Fruit fly (Drosophila melanogaster) whole organism, embryonic: ENCODE data around the gene CG6983.

Experiments used
- Aef1 ChIP-seq: fragments of 200-800 bp; sonication (Bioruptor generic); IDR thresholded peaks from 3 replicates; pipeline ENCODE4 v1.3.6; 2022; ENCODE audit warnings: missing biosample characterization, missing genetic modification characterization
- Blimp-1 ChIP-seq: fragments of 200-800 bp; sonication (Bioruptor generic); optimal IDR thresholded peaks from 3 replicates; lab custom pipeline; 2018; ENCODE audit warnings: missing biosample characterization, missing genetic modification characterization, mild to moderate bottlenecking, moderate library complexity, missing genetic modification reagents
- C15 ChIP-seq: fragments of 200-800 bp; sonication (Bioruptor generic); IDR thresholded peaks from 3 replicates; pipeline ENCODE4 v1.3.6; 2022; ENCODE audit warnings: missing biosample characterization, missing genetic modification characterization
- CG10209 ChIP-seq: fragments of 200-800 bp; sonication (Bioruptor generic); optimal IDR thresholded peaks from 3 replicates; lab custom pipeline; 2017; ENCODE audit warnings: missing biosample characterization, mild to moderate bottlenecking, missing genetic modification characterization, missing genetic modification reagents
- CG10979 ChIP-seq: fragments of 200-800 bp; sonication (Bioruptor generic); optimal IDR thresholded peaks from 2 replicates; lab custom pipeline; 2018; ENCODE audit warnings: missing biosample characterization, mild to moderate bottlenecking, missing genetic modification characterization, moderate library complexity
- CG11695 ChIP-seq: fragments of 200-800 bp; sonication (Bioruptor generic); IDR thresholded peaks from 3 replicates; pipeline ENCODE4 v1.3.6; 2022; ENCODE audit warnings: missing biosample characterization, missing genetic modification characterization
- CG12299 ChIP-seq: fragments of 200-800 bp; sonication (Bioruptor generic); optimal IDR thresholded peaks from 2 replicates; lab custom pipeline; 2018; ENCODE audit warnings: missing biosample characterization, mild to moderate bottlenecking, missing genetic modification characterization
- CG13624 ChIP-seq: fragments of 200-800 bp; sonication (Bioruptor generic); optimal IDR thresholded peaks from 2 replicates; lab custom pipeline; 2016; ENCODE audit warnings: missing biosample characterization, missing genetic modification characterization
- CG14710 ChIP-seq: fragments of 200-800 bp; sonication (Bioruptor generic); optimal IDR thresholded peaks from 3 replicates; lab custom pipeline; 2019; ENCODE audit warnings: missing biosample characterization, mild to moderate bottlenecking, missing genetic modification characterization, moderate library complexity
- CG15269 ChIP-seq: fragments of 200-800 bp; sonication (Bioruptor generic); optimal IDR thresholded peaks from 2 replicates; lab custom pipeline; 2018; ENCODE audit warnings: missing biosample characterization, mild to moderate bottlenecking, missing genetic modification characterization, moderate library complexity
- CG1602 ChIP-seq: fragments of 200-800 bp; sonication (Bioruptor generic); optimal IDR thresholded peaks from 3 replicates; lab custom pipeline; 2016; ENCODE audit warnings: missing biosample characterization, missing genetic modification characterization
- CG17359 ChIP-seq: fragments of 200-800 bp; sonication (Bioruptor generic); optimal IDR thresholded peaks from 3 replicates; lab custom pipeline; 2018; ENCODE audit warnings: missing biosample characterization, mild to moderate bottlenecking, missing genetic modification characterization, moderate library complexity
- CG17385 ChIP-seq: fragments of 200-800 bp; sonication (Bioruptor generic); optimal IDR thresholded peaks from 3 replicates; lab custom pipeline; 2018; ENCODE audit warnings: missing biosample characterization, mild to moderate bottlenecking, missing genetic modification characterization
- CG2712 ChIP-seq: fragments of 200-800 bp; optimal IDR thresholded peaks from 3 replicates; lab custom pipeline; 2019; ENCODE audit warnings: missing biosample characterization, mild to moderate bottlenecking, missing genetic modification characterization, moderate library complexity
- CG2875 ChIP-seq: fragments of 200-800 bp; sonication (Bioruptor generic); optimal IDR thresholded peaks from 2 replicates; lab custom pipeline; 2017; ENCODE audit warnings: missing biosample characterization, mild to moderate bottlenecking, missing genetic modification characterization, missing genetic modification reagents
- CG30431 ChIP-seq: fragments of 200-800 bp; sonication (Bioruptor generic); optimal IDR thresholded peaks from 2 replicates; lab custom pipeline; 2017; ENCODE audit warnings: missing biosample characterization, missing genetic modification characterization
- CG31441 ChIP-seq: fragments of 200-800 bp; sonication (Bioruptor generic); IDR thresholded peaks from 2 replicates; pipeline ENCODE4 v1.3.6; 2022; ENCODE audit warnings: missing biosample characterization, missing genetic modification characterization
- CG3995 ChIP-seq: fragments of 200-800 bp; sonication (Bioruptor generic); optimal IDR thresholded peaks from 3 replicates; lab custom pipeline; 2016; ENCODE audit warnings: missing biosample characterization, missing genetic modification characterization
- CG4282 ChIP-seq: fragments of 200-800 bp; sonication (Bioruptor generic); optimal IDR thresholded peaks from 2 replicates; lab custom pipeline; 2016; ENCODE audit warnings: missing biosample characterization, missing genetic modification characterization
- CG4617 ChIP-seq: fragments of 200-800 bp; sonication (Bioruptor generic); optimal IDR thresholded peaks from 3 replicates; lab custom pipeline; 2016; ENCODE audit warnings: missing biosample characterization, missing genetic modification characterization, borderline replicate concordance
- CG4820 ChIP-seq: fragments of 200-800 bp; sonication (Bioruptor generic); optimal IDR thresholded peaks from 3 replicates; lab custom pipeline; 2016; ENCODE audit warnings: missing biosample characterization, missing genetic modification characterization
- CG6765 ChIP-seq: fragments of 200-800 bp; sonication (Bioruptor generic); optimal IDR thresholded peaks from 3 replicates; lab custom pipeline; 2017; ENCODE audit warnings: missing biosample characterization, mild to moderate bottlenecking, missing genetic modification characterization
- CG8290 ChIP-seq, 3 experiments: fragments of 200-800 bp; sonication (Bioruptor generic); optimal IDR thresholded peaks; 2 replicates each; lab custom pipeline; 2016 to 2019; ENCODE audit warnings: missing biosample characterization in 3 of 3, missing genetic modification characterization in 3 of 3, mild to moderate bottlenecking in 2 of 3, moderate library complexity in 1 of 3
- CG8944 ChIP-seq: fragments of 200-800 bp; sonication (Bioruptor generic); optimal IDR thresholded peaks from 3 replicates; lab custom pipeline; 2016; ENCODE audit warnings: missing biosample characterization, missing genetic modification characterization
- CG9215 ChIP-seq: fragments of 200-800 bp; sonication (Bioruptor generic); IDR thresholded peaks from 2 replicates; pipeline ENCODE4 v1.3.6; 2022; ENCODE audit warnings: missing biosample characterization, missing genetic modification characterization
- Drgx ChIP-seq: fragments of 200-800 bp; sonication (Bioruptor generic); IDR thresholded peaks from 2 replicates; pipeline ENCODE4 v1.3.6; 2022; ENCODE audit warnings: missing biosample characterization, missing genetic modification characterization
- Eip74EF ChIP-seq, 2 experiments: fragments of 200-800 bp in 1 of 2; fragments of >200 bp in 1 of 2; sonication (Bioruptor generic) in 1 of 2; optimal IDR thresholded peaks; 2 replicates each; lab custom pipeline; 2017 to 2019; ENCODE audit warnings: missing biosample characterization in 2 of 2, missing genetic modification characterization in 2 of 2, mild to moderate bottlenecking in 1 of 2, moderate library complexity in 1 of 2
- Fer3 ChIP-seq: fragments of 200-800 bp; sonication (Bioruptor generic); optimal IDR thresholded peaks from 2 replicates; lab custom pipeline; 2018; ENCODE audit warnings: missing biosample characterization, mild to moderate bottlenecking, missing genetic modification characterization, moderate library complexity
- HLH3B ChIP-seq: fragments of 200-800 bp; sonication (Bioruptor generic); IDR thresholded peaks from 2 replicates; pipeline ENCODE4 v1.3.6; 2022; ENCODE audit warnings: missing biosample characterization, missing genetic modification characterization
- Hr78 ChIP-seq, 2 experiments: fragments of 200-800 bp in 1 of 2; fragments of >200 bp in 1 of 2; sonication (Bioruptor generic) in 1 of 2; optimal IDR thresholded peaks; 2 replicates each; lab custom pipeline; 2017 to 2019; ENCODE audit warnings: missing biosample characterization in 2 of 2, missing genetic modification characterization in 2 of 2, mild to moderate bottlenecking in 1 of 2, moderate library complexity in 1 of 2
- Hsf ChIP-seq: fragments of 200-800 bp; sonication (Bioruptor generic); optimal IDR thresholded peaks from 3 replicates; lab custom pipeline; 2016; ENCODE audit warnings: missing biosample characterization, missing genetic modification characterization
- Kr ChIP-seq: fragments of 200-800 bp; sonication (Bioruptor generic); optimal IDR thresholded peaks from 2 replicates; lab custom pipeline; 2017; ENCODE audit warnings: missing biosample characterization, mild to moderate bottlenecking, missing genetic modification characterization
- NC2β ChIP-seq: fragments of 200-800 bp; sonication (Bioruptor generic); optimal IDR thresholded peaks from 2 replicates; lab custom pipeline; 2016; ENCODE audit warnings: missing biosample characterization, missing genetic modification characterization
- Oli ChIP-seq: fragments of 200-800 bp; sonication (Bioruptor generic); optimal IDR thresholded peaks from 2 replicates; lab custom pipeline; 2018; ENCODE audit warnings: missing biosample characterization, mild to moderate bottlenecking, missing genetic modification characterization, moderate library complexity
- Sin3A ChIP-seq: fragments of >200 bp; optimal IDR thresholded peaks from 2 replicates; lab custom pipeline; 2018
- Taf1 ChIP-seq: fragments of 200-800 bp; sonication (Bioruptor generic); IDR thresholded peaks from 2 replicates; pipeline ENCODE4 v1.3.6; 2022; ENCODE audit warnings: missing biosample characterization, missing genetic modification characterization
- aop ChIP-seq: fragments of 200-800 bp; sonication (Bioruptor generic); IDR thresholded peaks from 2 replicates; pipeline ENCODE4 v1.3.6; 2022; ENCODE audit warnings: missing biosample characterization, missing genetic modification characterization
- bbx ChIP-seq: fragments of 200-800 bp; sonication (Bioruptor generic); IDR thresholded peaks from 2 replicates; pipeline ENCODE4 v1.3.6; 2022; ENCODE audit warnings: missing biosample characterization, missing genetic modification characterization; ENCODE audit not compliant: partially characterized antibody
- bcd ChIP-seq: fragments of 200-800 bp; sonication (Bioruptor generic); optimal IDR thresholded peaks from 2 replicates; lab custom pipeline; 2017; ENCODE audit warnings: missing biosample characterization, mild to moderate bottlenecking, missing genetic modification characterization
- br ChIP-seq: fragments of >200 bp; optimal IDR thresholded peaks from 2 replicates; lab custom pipeline; 2017
- bsh ChIP-seq, 2 experiments: fragments of 200-800 bp; sonication (Bioruptor generic); optimal IDR thresholded peaks; 2 replicates each; lab custom pipeline; 2017 to 2018; ENCODE audit warnings: mild to moderate bottlenecking in 2 of 2, missing biosample characterization in 2 of 2, missing genetic modification characterization in 2 of 2, moderate library complexity in 1 of 2
- cg ChIP-seq: fragments of 200-800 bp; sonication (Bioruptor generic); optimal IDR thresholded peaks from 3 replicates; lab custom pipeline; 2019; ENCODE audit warnings: missing biosample characterization, mild to moderate bottlenecking, missing genetic modification characterization, moderate library complexity
- dimm ChIP-seq: fragments of 200-800 bp; sonication (Bioruptor generic); IDR thresholded peaks from 2 replicates; pipeline ENCODE4 v1.3.6; 2022; ENCODE audit warnings: missing biosample characterization, missing genetic modification characterization
- dm ChIP-seq: fragments of 200-800 bp; sonication (Bioruptor generic); optimal IDR thresholded peaks from 3 replicates; lab custom pipeline; 2016; ENCODE audit warnings: missing biosample characterization, missing genetic modification characterization
- dpn ChIP-seq, 2 experiments: fragments of 200-800 bp; sonication (Bioruptor generic); optimal IDR thresholded peaks; 3 replicates each; lab custom pipeline; 2016; ENCODE audit warnings: missing biosample characterization in 2 of 2, missing genetic modification characterization in 2 of 2
- fru ChIP-seq: fragments of >200 bp; optimal IDR thresholded peaks from 2 replicates; lab custom pipeline; 2017
- insv ChIP-seq, 2 experiments: fragments of 200-800 bp; sonication (Bioruptor generic); optimal IDR thresholded peaks; 3 replicates each; lab custom pipeline; 2016 to 2018; ENCODE audit warnings: missing biosample characterization in 2 of 2, missing genetic modification characterization in 2 of 2
- ro ChIP-seq: fragments of 200-800 bp; sonication (Bioruptor generic); IDR thresholded peaks from 2 replicates; pipeline ENCODE4 v1.3.6; 2022; ENCODE audit warnings: missing biosample characterization, missing genetic modification characterization
- schlank ChIP-seq: fragments of 200-800 bp; sonication (Bioruptor generic); optimal IDR thresholded peaks from 2 replicates; lab custom pipeline; 2018; ENCODE audit warnings: missing biosample characterization, mild to moderate bottlenecking, missing genetic modification characterization
- sima ChIP-seq: fragments of 200-800 bp; sonication (Bioruptor generic); optimal IDR thresholded peaks from 2 replicates; lab custom pipeline; 2016; ENCODE audit warnings: missing biosample characterization, missing genetic modification characterization
- so ChIP-seq: fragments of 200-800 bp; sonication (Bioruptor generic); IDR thresholded peaks from 3 replicates; pipeline ENCODE4 v1.3.6; 2022; ENCODE audit warnings: missing biosample characterization, missing genetic modification characterization
- zf30C ChIP-seq: fragments of 200-800 bp; sonication (Bioruptor generic); optimal IDR thresholded peaks from 3 replicates; lab custom pipeline; 2018; ENCODE audit warnings: missing biosample characterization, mild to moderate bottlenecking, missing genetic modification characterization

CG6983 gene

DNA sequence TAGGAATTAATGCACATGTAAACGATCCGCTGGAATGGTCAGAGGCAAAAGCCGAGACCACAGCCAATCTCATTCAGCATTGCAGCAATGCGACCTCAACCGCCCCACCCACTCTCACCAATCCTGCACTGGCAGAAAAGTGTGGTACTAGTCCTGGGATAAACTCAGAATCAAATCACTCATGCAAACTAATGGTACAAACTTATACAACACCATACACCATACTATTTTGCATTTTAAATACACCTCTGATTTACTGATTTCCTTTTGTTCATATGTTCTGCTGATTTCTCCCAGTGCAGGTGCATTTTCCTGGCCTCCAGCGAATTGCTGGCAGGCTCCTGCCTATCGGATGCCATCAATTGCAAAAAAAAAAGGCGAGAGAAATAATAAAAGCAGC lies 30.2 kb downstream of the CG6983 start:
- TF ChIP-seq cg (GFP tag; lab: Kevin White, UChicago): no peak
- TF ChIP-seq Drgx: peak; percentile 93
- TF ChIP-seq CG31441: no peak; the same call in 1 of the 2 replicates
- TF ChIP-seq Eip74EF (GFP tag; optimal IDR thresholded peaks at IDR 0.05; lab: Kevin White, UChicago): no peak
- no peak for TF ChIP-seq CG4617 (GFP tag; lab: Kevin White, UChicago)
- peak; percentile 37 for TF ChIP-seq CG17359 (tag; lab: Kevin White, UChicago)
- no peak for TF ChIP-seq CG4282
- no peak for TF ChIP-seq CG11695 (GFP tag; lab: Robert Waterston, UW)
- no peak for TF ChIP-seq CG8290 (GFP tag; optimal IDR thresholded peaks at IDR 0.05; lab: Kevin White, UChicago)
- no peak for TF ChIP-seq CG8290 (tag; optimal IDR thresholded peaks at IDR 0.05; lab: Kevin White, UChicago)
- no peak for TF ChIP-seq CG12299
- TF ChIP-seq Hr78 (GFP tag; optimal IDR thresholded peaks at IDR 0.05; lab: Kevin White, UChicago): no peak
- TF ChIP-seq Fer3 (tag; lab: Kevin White, UChicago): no peak
- TF ChIP-seq CG13624 (GFP tag; lab: Kevin White, UChicago): no peak
- TF ChIP-seq CG1602 (GFP tag; lab: Kevin White, UChicago): no peak
- TF ChIP-seq Oli (tag; lab: Kevin White, UChicago): peak; percentile 16
- peak; percentile 16 for TF ChIP-seq bcd (GFP tag; lab: Kevin White, UChicago)
- TF ChIP-seq CG30431 (GFP tag; lab: Kevin White, UChicago): no peak
- no peak for TF ChIP-seq Hsf (GFP tag; lab: Kevin White, UChicago)
- TF ChIP-seq Blimp-1 (GFP tag; lab: Kevin White, UChicago): peak; percentile 47
- TF ChIP-seq Aef1: no peak
- TF ChIP-seq zf30C (GFP tag; lab: Kevin White, UChicago): no peak
- peak; percentile 32 for TF ChIP-seq CG2712 (tag; lab: Kevin White, UChicago)
- TF ChIP-seq CG3995 (GFP tag; lab: Kevin White, UChicago): no peak
- no peak for TF ChIP-seq so (GFP tag; lab: Robert Waterston, UW)
- TF ChIP-seq Kr (GFP tag; lab: Kevin White, UChicago): no peak
- no peak for TF ChIP-seq CG6765 (GFP tag; lab: Kevin White, UChicago)
- TF ChIP-seq sima (GFP tag; lab: Kevin White, UChicago): no peak
- TF ChIP-seq CG14710 (tag; lab: Kevin White, UChicago): no peak
- TF ChIP-seq aop: no peak
- TF ChIP-seq CG4820: peak; percentile 12
- TF ChIP-seq dm (GFP tag; lab: Kevin White, UChicago): no peak
- no peak for TF ChIP-seq C15
- TF ChIP-seq CG10979 (tag; lab: Kevin White, UChicago): peak; percentile 29
- no peak for TF ChIP-seq schlank (tag; lab: Kevin White, UChicago)
- TF ChIP-seq Taf1 (GFP tag; lab: Robert Waterston, UW): no peak
- TF ChIP-seq br (lab: Kevin White, UChicago): no peak
- no peak for TF ChIP-seq Sin3A (lab: Kevin White, UChicago)
- no peak for TF ChIP-seq NC2β
- TF ChIP-seq CG8944: peak; percentile 18
- no peak for TF ChIP-seq bbx (GFP tag; lab: Robert Waterston, UW)
- no peak for TF ChIP-seq fru (lab: Kevin White, UChicago)
- no peak for TF ChIP-seq CG9215 (GFP tag; lab: Robert Waterston, UW)
- peak; percentile 0 for TF ChIP-seq CG2875 (GFP tag; lab: Kevin White, UChicago)
- TF ChIP-seq ro (GFP tag; lab: Robert Waterston, UW): no peak
- TF ChIP-seq CG17385 (GFP tag; lab: Kevin White, UChicago): no peak
- no peak for TF ChIP-seq CG15269 (tag; lab: Kevin White, UChicago)
- no peak for TF ChIP-seq CG10209 (GFP tag; lab: Kevin White, UChicago)
- TF ChIP-seq dpn (GFP tag; optimal IDR thresholded peaks at IDR 0.05; lab: Kevin White, UChicago): peak in 1 of 2 experiments; percentile 18
- TF ChIP-seq dimm (GFP tag; lab: Robert Waterston, UW): no peak
- TF ChIP-seq bsh (GFP tag; optimal IDR thresholded peaks at IDR 0.05; lab: Kevin White, UChicago): peak; percentile 43 to 62
- peak; percentile 39; the same call in 1 of the 2 replicates for TF ChIP-seq HLH3B (GFP tag; lab: Robert Waterston, UW)
- TF ChIP-seq insv (GFP tag; optimal IDR thresholded peaks at IDR 0.05; lab: Kevin White, UChicago): no peak
